Worm (Caenorhabditis elegans) whole organism, mixed stage, embryonic: ENCODE data around the gene F13H10.6.
A peak's percentile ranks its signal among the peaks of the same experiment; 100 is the strongest.

ENCODE experiments used
- blmp-1 ChIP-seq: fragments of 150-350 bp; optimal IDR thresholded peaks from 2 replicates; lab custom pipeline; 2014; ENCODE audit warnings: missing biosample characterization, missing genetic modification characterization
- ces-1 ChIP-seq: fragments of 150-350 bp; optimal IDR thresholded peaks from 2 replicates; lab custom pipeline; 2014; ENCODE audit warnings: missing biosample characterization, missing genetic modification reagents, missing genetic modification characterization
- cnd-1 ChIP-seq: fragments of 200-800 bp; sonication (Bioruptor generic); optimal IDR thresholded peaks from 2 replicates; lab custom pipeline; 2018; ENCODE audit warnings: mild to moderate bottlenecking, missing genetic modification characterization, missing compliant biosample characterization
- drap-1 ChIP-seq: fragments of 200-800 bp; sonication (Bioruptor generic); optimal IDR thresholded peaks from 3 replicates; lab custom pipeline; 2018; ENCODE audit warnings: mild to moderate bottlenecking, missing genetic modification characterization, missing compliant biosample characterization
- mab-5 ChIP-seq: fragments of 150-350 bp; optimal IDR thresholded peaks from 2 replicates; lab custom pipeline; 2014; ENCODE audit warnings: missing biosample characterization, missing genetic modification characterization
- nhr-12 ChIP-seq: fragments of 150-350 bp; optimal IDR thresholded peaks from 2 replicates; lab custom pipeline; 2014; ENCODE audit warnings: missing biosample characterization, missing genetic modification characterization
- nhr-28 ChIP-seq: fragments of 150-350 bp; optimal IDR thresholded peaks from 2 replicates; lab custom pipeline; 2014; ENCODE audit warnings: missing biosample characterization, missing genetic modification characterization
- pha-4 ChIP-seq: fragments of 150-350 bp; optimal IDR thresholded peaks from 2 replicates; lab custom pipeline; 2018; ENCODE audit warnings: missing biosample characterization, missing genetic modification reagents, missing genetic modification characterization
- ztf-11 ChIP-seq: fragments of 150-350 bp; optimal IDR thresholded peaks from 2 replicates; lab custom pipeline; 2014; ENCODE audit warnings: missing biosample characterization, missing genetic modification characterization

- TF ChIP-seq drap-1 (GFP tag; lab: Kevin White, UChicago) = no peak
- peak; percentile 18 for TF ChIP-seq cnd-1 (tag; lab: Kevin White, UChicago)
- TF ChIP-seq ces-1 = peak; percentile 79
- TF ChIP-seq pha-4 (tag; lab: Kevin White, UChicago) = no peak
- TF ChIP-seq nhr-12 (tag; lab: Kevin White, UChicago) = no peak
- TF ChIP-seq mab-5 (tag; lab: Kevin White, UChicago) = no peak
- no peak for TF ChIP-seq nhr-28
- no peak for TF ChIP-seq blmp-1 (tag; lab: Kevin White, UChicago)
- TF ChIP-seq ztf-11 (tag; lab: Kevin White, UChicago) = no peak
Observed at ce11 chrIV:11048871-11049270, 39.8 kb downstream of the F13H10.6 start, which contains the start of gene F36H1.11.
